Worm (Caenorhabditis elegans) whole organism, young adult: Measurements from ENCODE around the gene skr-13.

Source experiments
- D2030.7 ChIP-seq: fragments of 200-800 bp; sonication (Bioruptor generic); IDR thresholded peaks from 2 replicates; pipeline ENCODE4 v1.3.6; 2022; ENCODE audit warnings: missing genetic modification reagents, missing genetic modification characterization, missing compliant biosample characterization
- F33H1.4 ChIP-seq: fragments of 200-800 bp; sonication (Bioruptor generic); IDR thresholded peaks from 2 replicates; pipeline ENCODE4 v1.3.6; 2022; ENCODE audit warnings: missing genetic modification reagents, missing genetic modification characterization, missing compliant biosample characterization
- F37B4.10 ChIP-seq: fragments of 200-800 bp; sonication (Bioruptor generic); IDR thresholded peaks from 2 replicates; pipeline ENCODE4 v1.3.6; 2022; ENCODE audit warnings: missing genetic modification characterization, missing compliant biosample characterization
- lin-35 ChIP-seq, 3 experiments: fragments of 150-350 bp in 2 of 3; sonication (generic microtip) in 1 of 3; optimal IDR thresholded peaks; 2 replicates each; lab custom pipeline; 2014 to 2018; ENCODE audit warnings: missing biosample characterization in 3 of 3, missing genetic modification characterization in 3 of 3, missing genetic modification reagents in 3 of 3
- madf-10 ChIP-seq: sonication (generic microtip); optimal IDR thresholded peaks from 2 replicates; lab custom pipeline; 2016; ENCODE audit warnings: mild to moderate bottlenecking, missing genetic modification characterization, missing compliant biosample characterization
- nhr-120 ChIP-seq: fragments of 200-800 bp; sonication (Bioruptor generic); IDR thresholded peaks from 2 replicates; pipeline ENCODE4 v1.3.6; 2022; ENCODE audit warnings: missing genetic modification characterization, missing compliant biosample characterization
- snpc-3.4 ChIP-seq: sonication (generic microtip); optimal IDR thresholded peaks from 2 replicates; lab custom pipeline; 2017; ENCODE audit warnings: missing genetic modification characterization, mild to moderate bottlenecking, missing compliant biosample characterization, antibody characterized with exemption, moderate library complexity, missing genotype, missing genetic modification reagents

DNA sequence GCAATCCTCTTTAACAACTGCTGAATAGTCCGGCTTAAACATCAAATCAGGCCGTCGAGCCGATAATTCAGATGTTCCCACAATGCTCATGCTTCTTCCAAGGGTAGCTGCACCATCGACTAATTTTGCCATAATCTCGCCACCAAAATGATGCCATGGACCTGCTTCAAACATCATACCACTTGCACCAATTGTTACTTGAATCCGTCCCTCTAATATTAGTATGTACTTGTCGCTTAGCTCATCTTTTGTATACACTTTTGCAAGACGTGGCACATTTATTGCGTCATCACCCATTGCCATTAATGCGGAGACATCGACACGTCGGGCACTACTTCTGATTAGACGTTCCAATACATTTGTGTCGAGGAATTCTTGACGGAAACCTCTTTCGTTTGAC, 37.3 kb upstream of the skr-13 start:
- TF ChIP-seq lin-35 (GFP tag; optimal IDR thresholded peaks at IDR 0.05; lab: Kevin White, UChicago) (no peak), snpc-3.4 (tag; lab: Kevin White, UChicago) (no peak), madf-10 (tag; lab: Kevin White, UChicago) (no peak), D2030.7 (GFP tag; lab: Robert Waterston, UW) (no peak), nhr-120 (GFP tag; lab: Robert Waterston, UW) (no peak), F37B4.10 (GFP tag; lab: Robert Waterston, UW) (no peak), F33H1.4 (no peak)
